Worm (Caenorhabditis elegans) whole organism, dauer: ENCODE measurements around the gene Y54F10BM.6.

Source experiments
- unc-62 ChIP-seq: sonication (generic microtip); optimal IDR thresholded peaks from 2 replicates; lab custom pipeline; 2017; ENCODE audit warnings: missing biosample characterization, missing genetic modification reagents, missing genetic modification characterization

Gene Y54F10BM.6

ce11 chrIII:2304867-2305266, 41.8 kb downstream of the Y54F10BM.6 start, which contains the start of gene Y54F10BM.9:
Gene Y54F10BM.9, minus strand, starts transcription at chrIII:2304927.
- no peak for TF ChIP-seq unc-62 (GFP tag; lab: Kevin White, UChicago)

ce11 chrIII:2308026-2308425, 45.0 kb downstream of the Y54F10BM.6 start, which contains the start of the genes fbxa-1 and Y54F10BM.20:
Gene fbxa-1, minus strand, starts transcription at chrIII:2308126.
Gene Y54F10BM.20, plus strand, starts transcription at chrIII:2308256.
- no peak for TF ChIP-seq unc-62 (GFP tag; lab: Kevin White, UChicago)

ce11 chrIII:2310996-2311395, 48.0 kb downstream of the Y54F10BM.6 start:
- no peak for TF ChIP-seq unc-62 (GFP tag; lab: Kevin White, UChicago)
